Fruit fly (Drosophila melanogaster) whole organism, embryonic: ENCODE results near the gene dlg1.

Experiments
- Atf6 ChIP-seq: fragments of 200-800 bp; sonication (Bioruptor generic); IDR thresholded peaks from 2 replicates; pipeline ENCODE4 v1.3.6; 2022; ENCODE audit warnings: missing biosample characterization, missing genetic modification characterization
- Bgb ChIP-seq: fragments of 200-800 bp; sonication (Bioruptor generic); IDR thresholded peaks from 2 replicates; pipeline ENCODE4 v1.3.6; 2022; ENCODE audit warnings: missing biosample characterization, missing genetic modification characterization; ENCODE audit not compliant: partially characterized antibody
- Blimp-1 ChIP-seq: fragments of 200-800 bp; sonication (Bioruptor generic); optimal IDR thresholded peaks from 3 replicates; lab custom pipeline; 2018; ENCODE audit warnings: missing biosample characterization, missing genetic modification characterization, mild to moderate bottlenecking, moderate library complexity, missing genetic modification reagents
- CG10274 ChIP-seq: fragments of 200-800 bp; sonication (Bioruptor generic); optimal IDR thresholded peaks from 3 replicates; lab custom pipeline; 2017; ENCODE audit warnings: missing biosample characterization, mild to moderate bottlenecking, missing genetic modification characterization
- CG11093 ChIP-seq: fragments of 200-800 bp; sonication (Bioruptor generic); IDR thresholded peaks from 3 replicates; pipeline ENCODE4 v1.3.6; 2022; ENCODE audit warnings: missing biosample characterization, missing genetic modification characterization
- CG11398 ChIP-seq: fragments of 200-800 bp; sonication (Bioruptor generic); optimal IDR thresholded peaks from 2 replicates; lab custom pipeline; 2016; ENCODE audit warnings: missing biosample characterization, missing genetic modification characterization
- CG11723 ChIP-seq: fragments of 200-800 bp; sonication (Bioruptor generic); optimal IDR thresholded peaks from 2 replicates; lab custom pipeline; 2017; ENCODE audit warnings: missing biosample characterization, mild to moderate bottlenecking, missing genetic modification characterization
- CG13123 ChIP-seq: fragments of 200-800 bp; sonication (Bioruptor generic); optimal IDR thresholded peaks from 2 replicates; lab custom pipeline; 2016; ENCODE audit warnings: missing biosample characterization, missing genetic modification characterization
- CG14050 ChIP-seq: fragments of 200-800 bp; sonication (Bioruptor generic); IDR thresholded peaks from 3 replicates; pipeline ENCODE4 v1.3.6; 2022; ENCODE audit warnings: missing biosample characterization, missing genetic modification characterization
- CG14667 ChIP-seq: fragments of 200-800 bp; sonication (Bioruptor generic); IDR thresholded peaks from 2 replicates; pipeline ENCODE4 v1.3.6; 2022; ENCODE audit warnings: missing biosample characterization, missing genetic modification characterization
- CG15696 ChIP-seq: fragments of 200-800 bp; sonication (Bioruptor generic); optimal IDR thresholded peaks from 2 replicates; lab custom pipeline; 2019; ENCODE audit warnings: missing biosample characterization, mild to moderate bottlenecking, missing genetic modification characterization, moderate library complexity
- CG2678 ChIP-seq: fragments of 200-800 bp; sonication (Bioruptor generic); optimal IDR thresholded peaks from 3 replicates; lab custom pipeline; 2019; ENCODE audit warnings: missing biosample characterization, mild to moderate bottlenecking, missing genetic modification characterization, moderate library complexity
- CG34376 ChIP-seq: fragments of 200-800 bp; sonication (Bioruptor generic); optimal IDR thresholded peaks from 2 replicates; lab custom pipeline; 2018; ENCODE audit warnings: missing biosample characterization, mild to moderate bottlenecking, missing genetic modification characterization
- CG4404 ChIP-seq: fragments of 200-800 bp; sonication (Bioruptor generic); IDR thresholded peaks from 2 replicates; pipeline ENCODE4 v1.3.6; 2022; ENCODE audit warnings: missing biosample characterization, missing genetic modification characterization
- CG6272 ChIP-seq: fragments of 200-800 bp; sonication (Bioruptor generic); IDR thresholded peaks from 2 replicates; pipeline ENCODE4 v1.3.6; 2022; ENCODE audit warnings: missing biosample characterization, missing genetic modification characterization
- CG6813 ChIP-seq: fragments of 200-800 bp; sonication (Bioruptor generic); optimal IDR thresholded peaks from 2 replicates; lab custom pipeline; 2017; ENCODE audit warnings: missing biosample characterization, missing genetic modification characterization, mild to moderate bottlenecking, moderate library complexity, missing genetic modification reagents
- CG7357 ChIP-seq: fragments of 200-800 bp; sonication (Bioruptor generic); IDR thresholded peaks from 3 replicates; pipeline ENCODE4 v1.3.6; 2022; ENCODE audit warnings: missing biosample characterization, missing genetic modification characterization
- CG8478 ChIP-seq: fragments of >200 bp; optimal IDR thresholded peaks from 2 replicates; lab custom pipeline; 2018
- Dip3 ChIP-seq: fragments of 200-800 bp; sonication (Bioruptor generic); optimal IDR thresholded peaks from 3 replicates; lab custom pipeline; 2016; ENCODE audit warnings: missing biosample characterization, missing genetic modification characterization
- E2f1 ChIP-seq: fragments of 200-800 bp; sonication (Bioruptor generic); IDR thresholded peaks from 2 replicates; pipeline ENCODE4 v1.3.6; 2022; ENCODE audit warnings: missing biosample characterization, missing genetic modification characterization
- Ets97D ChIP-seq: fragments of 200-800 bp; sonication (Bioruptor generic); optimal IDR thresholded peaks from 3 replicates; lab custom pipeline; 2016; ENCODE audit warnings: missing biosample characterization, missing genetic modification characterization
- Fer1 ChIP-seq: fragments of 200-800 bp; sonication (Bioruptor generic); optimal IDR thresholded peaks from 2 replicates; lab custom pipeline; 2017; ENCODE audit warnings: missing biosample characterization, mild to moderate bottlenecking, missing genetic modification characterization
- GATAe ChIP-seq: fragments of 200-800 bp; sonication (Bioruptor generic); conservative IDR thresholded peaks from 2 replicates; pipeline ENCODE4 v1.3.6; 2022; ENCODE audit warnings: missing biosample characterization, missing genetic modification characterization
- HmgZ ChIP-seq: fragments of 200-800 bp; sonication (Bioruptor generic); optimal IDR thresholded peaks from 2 replicates; lab custom pipeline; 2018; ENCODE audit warnings: missing biosample characterization, mild to moderate bottlenecking, missing genetic modification characterization
- Max ChIP-seq: fragments of 200-800 bp; sonication (Bioruptor generic); optimal IDR thresholded peaks from 2 replicates; lab custom pipeline; 2016; ENCODE audit warnings: missing biosample characterization, mild to moderate bottlenecking, missing genetic modification characterization
- Meics ChIP-seq: fragments of 200-800 bp; sonication (Bioruptor generic); optimal IDR thresholded peaks from 2 replicates; lab custom pipeline; 2017; ENCODE audit warnings: missing biosample characterization, mild to moderate bottlenecking, missing genetic modification characterization
- Nf-YA ChIP-seq: fragments of 200-800 bp; sonication (Bioruptor generic); IDR thresholded peaks from 2 replicates; pipeline ENCODE4 v1.3.6; 2022; ENCODE audit warnings: missing biosample characterization, missing genetic modification characterization
- Optix ChIP-seq: fragments of 200-800 bp; sonication (Bioruptor generic); IDR thresholded peaks from 3 replicates; pipeline ENCODE4 v1.3.6; 2022; ENCODE audit warnings: missing biosample characterization, missing genetic modification characterization
- Tbp ChIP-seq: fragments of >200 bp; optimal IDR thresholded peaks from 2 replicates; lab custom pipeline; 2018; ENCODE audit warnings: missing biosample characterization, missing genetic modification characterization
- ap ChIP-seq: fragments of 200-800 bp; sonication (Bioruptor generic); IDR thresholded peaks from 2 replicates; pipeline ENCODE4 v1.3.6; 2022; ENCODE audit warnings: missing biosample characterization, missing genetic modification characterization
- az2 ChIP-seq: fragments of 200-800 bp; sonication (Bioruptor generic); optimal IDR thresholded peaks from 3 replicates; lab custom pipeline; 2016; ENCODE audit warnings: missing biosample characterization, missing genetic modification characterization
- bab2 ChIP-seq: fragments of 200-800 bp; sonication (Bioruptor generic); optimal IDR thresholded peaks from 2 replicates; lab custom pipeline; 2016; ENCODE audit warnings: missing biosample characterization, missing genetic modification characterization
- bsh ChIP-seq, 2 experiments: fragments of 200-800 bp; sonication (Bioruptor generic); optimal IDR thresholded peaks; 2 replicates each; lab custom pipeline; 2017 to 2018; ENCODE audit warnings: mild to moderate bottlenecking in 2 of 2, missing biosample characterization in 2 of 2, missing genetic modification characterization in 2 of 2, moderate library complexity in 1 of 2
- chm ChIP-seq: fragments of 200-800 bp; sonication (Bioruptor generic); IDR thresholded peaks from 2 replicates; pipeline ENCODE4 v1.3.6; 2022; ENCODE audit warnings: missing biosample characterization, missing genetic modification characterization
- emc ChIP-seq: fragments of 200-800 bp; sonication (Bioruptor generic); optimal IDR thresholded peaks from 2 replicates; lab custom pipeline; 2016; ENCODE audit warnings: missing biosample characterization, missing genetic modification characterization
- fd102C ChIP-seq: fragments of 200-800 bp; sonication (Bioruptor generic); optimal IDR thresholded peaks from 2 replicates; lab custom pipeline; 2018; ENCODE audit warnings: missing biosample characterization, mild to moderate bottlenecking, missing genetic modification characterization, moderate library complexity
- gcm ChIP-seq: fragments of 200-800 bp; sonication (Bioruptor generic); optimal IDR thresholded peaks from 2 replicates; lab custom pipeline; 2019; ENCODE audit warnings: missing biosample characterization, mild to moderate bottlenecking, missing genetic modification characterization, moderate library complexity
- hb ChIP-seq: fragments of 200-800 bp; sonication (Bioruptor generic); IDR thresholded peaks from 3 replicates; pipeline ENCODE4 v1.3.6; 2022; ENCODE audit warnings: missing biosample characterization, missing genetic modification characterization; ENCODE audit not compliant: partially characterized antibody
- hkb ChIP-seq, 2 experiments: fragments of 200-800 bp in 1 of 2; fragments of >200 bp in 1 of 2; sonication (Bioruptor generic) in 1 of 2; IDR thresholded peaks in 1 of 2; optimal IDR thresholded peaks in 1 of 2; 2 replicates each; pipeline versions ENCODE4 v1.3.6 to Lab custom; 2017 to 2022; ENCODE audit warnings: missing biosample characterization in 1 of 2, missing genetic modification characterization in 1 of 2
- kah ChIP-seq: fragments of 200-800 bp; sonication (Bioruptor generic); optimal IDR thresholded peaks from 2 replicates; lab custom pipeline; 2018; ENCODE audit warnings: missing biosample characterization, mild to moderate bottlenecking, missing genetic modification characterization
- klu ChIP-seq: fragments of 200-800 bp; sonication (Bioruptor generic); IDR thresholded peaks from 2 replicates; pipeline ENCODE4 v1.3.6; 2022; ENCODE audit warnings: missing biosample characterization, missing genetic modification characterization
- lilli ChIP-seq: fragments of 200-800 bp; sonication (Bioruptor generic); optimal IDR thresholded peaks from 3 replicates; lab custom pipeline; 2016; ENCODE audit warnings: missing biosample characterization, missing genetic modification characterization
- nau ChIP-seq: fragments of 200-800 bp; sonication (Bioruptor generic); optimal IDR thresholded peaks from 3 replicates; lab custom pipeline; 2017; ENCODE audit warnings: missing biosample characterization, mild to moderate bottlenecking, missing genetic modification characterization, missing genetic modification reagents
- nmo ChIP-seq: fragments of 200-800 bp; sonication (Bioruptor generic); optimal IDR thresholded peaks from 2 replicates; lab custom pipeline; 2018; ENCODE audit warnings: missing biosample characterization, mild to moderate bottlenecking, missing genetic modification characterization, moderate library complexity
- psq ChIP-seq: fragments of 200-800 bp; sonication (Bioruptor generic); optimal IDR thresholded peaks from 2 replicates; lab custom pipeline; 2017; ENCODE audit warnings: missing biosample characterization, missing genetic modification characterization
- slbo ChIP-seq: fragments of 200-800 bp; sonication (Bioruptor generic); IDR thresholded peaks from 2 replicates; pipeline ENCODE4 v1.3.6; 2022; ENCODE audit warnings: missing biosample characterization, missing genetic modification characterization
- tup ChIP-seq: fragments of 200-800 bp; sonication (Bioruptor generic); optimal IDR thresholded peaks from 2 replicates; lab custom pipeline; 2016; ENCODE audit warnings: missing biosample characterization, mild to moderate bottlenecking, missing genetic modification characterization, moderate library complexity
- unc-4 ChIP-seq: fragments of 200-800 bp; sonication (Bioruptor generic); IDR thresholded peaks from 2 replicates; pipeline ENCODE4 v1.3.6; 2022; ENCODE audit warnings: missing biosample characterization, missing genetic modification characterization; ENCODE audit not compliant: partially characterized antibody
- vnd ChIP-seq: fragments of 200-800 bp; sonication (Bioruptor generic); IDR thresholded peaks from 3 replicates; pipeline ENCODE4 v1.3.6; 2022; ENCODE audit warnings: missing biosample characterization, missing genetic modification characterization; ENCODE audit not compliant: partially characterized antibody
- z ChIP-seq: fragments of 200-800 bp; sonication (Bioruptor generic); IDR thresholded peaks from 3 replicates; pipeline ENCODE4 v1.3.6; 2022; ENCODE audit warnings: missing biosample characterization, missing genetic modification characterization

Gene dlg1

dm6 chrX:11449476-11450119 lies 80.1 kb downstream of the dlg1 start (continued):
- TF ChIP-seq nau (GFP tag; lab: Kevin White, UChicago), result peak; percentile 78
- TF ChIP-seq CG13123, result peak; percentile 57
- no peak for TF ChIP-seq Bgb (GFP tag; lab: Robert Waterston, UW)
- TF ChIP-seq CG11723 (GFP tag; lab: Kevin White, UChicago), result peak; percentile 62
- peak; percentile 71 for TF ChIP-seq CG6272 (GFP tag; lab: Robert Waterston, UW)
- TF ChIP-seq ap (GFP tag; lab: Robert Waterston, UW), result peak; percentile 80
- peak; percentile 80 for TF ChIP-seq kah (GFP tag; lab: Kevin White, UChicago)
- TF ChIP-seq CG2678 (tag; lab: Kevin White, UChicago), result peak; percentile 89
- peak; percentile 88 for TF ChIP-seq lilli (GFP tag; lab: Kevin White, UChicago)
- peak; percentile 50 for TF ChIP-seq fd102C (GFP tag; lab: Kevin White, UChicago)
- no peak for TF ChIP-seq CG8478 (lab: Kevin White, UChicago)
- TF ChIP-seq GATAe (GFP tag; lab: Robert Waterston, UW), result peak; percentile 43; the same call in 1 of the 2 replicates
- TF ChIP-seq CG4404 (GFP tag; lab: Robert Waterston, UW), result peak; percentile 70
- TF ChIP-seq z, result no peak; the same call in 2 of the 3 replicates
- TF ChIP-seq Optix, result peak; percentile 81
- peak; percentile 85 for TF ChIP-seq CG14667
- peak; percentile 76 for TF ChIP-seq Blimp-1
- peak; percentile 79 for TF ChIP-seq az2 (GFP tag; lab: Kevin White, UChicago)
- no peak for TF ChIP-seq Tbp (GFP tag; lab: Kevin White, UChicago)
- TF ChIP-seq CG14050 (GFP tag; lab: Robert Waterston, UW), result peak; percentile 81
- TF ChIP-seq hkb (optimal IDR thresholded peaks at IDR 0.05; lab: Kevin White, UChicago), result no peak
- TF ChIP-seq hkb (GFP tag; IDR thresholded peaks at IDR 0.05; lab: Robert Waterston, UW), result peak; percentile 87
- peak; percentile 85 for TF ChIP-seq bab2 (GFP tag; lab: Kevin White, UChicago)
- TF ChIP-seq chm (GFP tag; lab: Robert Waterston, UW), result peak; percentile 81
- peak; percentile 76 for TF ChIP-seq Dip3 (GFP tag; lab: Kevin White, UChicago)
- peak; percentile 75 for TF ChIP-seq tup (GFP tag; lab: Kevin White, UChicago)
- peak; percentile 85 for TF ChIP-seq Atf6
- TF ChIP-seq CG15696 (tag; lab: Kevin White, UChicago), result peak; percentile 76
- peak; percentile 86 for TF ChIP-seq E2f1 (GFP tag; lab: Robert Waterston, UW)
- peak; percentile 56 for TF ChIP-seq emc
- TF ChIP-seq nmo (GFP tag; lab: Kevin White, UChicago), result peak; percentile 73
- peak; percentile 71 for TF ChIP-seq Nf-YA
- TF ChIP-seq gcm (GFP tag; lab: Kevin White, UChicago), result peak; percentile 56
- peak; percentile 71 for TF ChIP-seq CG10274 (GFP tag; lab: Kevin White, UChicago)
- TF ChIP-seq CG34376 (GFP tag; lab: Kevin White, UChicago), result peak; percentile 68
- peak; percentile 88 for TF ChIP-seq Fer1 (GFP tag; lab: Kevin White, UChicago)
- no peak for TF ChIP-seq psq (GFP tag; lab: Kevin White, UChicago)
- peak; percentile 81 for TF ChIP-seq CG7357
- peak in 1 of 2 experiments; percentile 84 for TF ChIP-seq bsh (GFP tag; optimal IDR thresholded peaks at IDR 0.05; lab: Kevin White, UChicago)
- no peak for TF ChIP-seq vnd (GFP tag; lab: Robert Waterston, UW)
- peak; percentile 65 for TF ChIP-seq Max (GFP tag; lab: Kevin White, UChicago)
- TF ChIP-seq Ets97D, result peak; percentile 42
- peak; percentile 85 for TF ChIP-seq Meics
- peak; percentile 89 for TF ChIP-seq slbo (GFP tag; lab: Robert Waterston, UW)
- peak; percentile 76 for TF ChIP-seq HmgZ (tag; lab: Kevin White, UChicago)
- peak; percentile 81 for TF ChIP-seq CG6813
- peak; percentile 82 for TF ChIP-seq CG11093 (GFP tag; lab: Robert Waterston, UW)
- TF ChIP-seq unc-4, result no peak
- TF ChIP-seq CG11398, result peak; percentile 84
- peak; percentile 67 for TF ChIP-seq klu (GFP tag; lab: Robert Waterston, UW)
- TF ChIP-seq hb (GFP tag; lab: Robert Waterston, UW), result no peak
